Worm (Caenorhabditis elegans) whole organism, late embryonic: ENCODE data around the gene F56C9.10.

ENCODE experiments used
- K09A11.1 ChIP-seq: sonication (generic microtip); optimal IDR thresholded peaks from 2 replicates; lab custom pipeline; 2017; ENCODE audit warnings: antibody characterized with exemption, mild to moderate bottlenecking, missing genetic modification characterization, missing compliant biosample characterization; ENCODE audit not compliant: insufficient read depth
- Y22D7AL.16 ChIP-seq: sonication (generic microtip); optimal IDR thresholded peaks from 2 replicates; lab custom pipeline; 2016; ENCODE audit warnings: missing genetic modification characterization, missing compliant biosample characterization
- ahr-1 ChIP-seq: sonication (generic microtip); optimal IDR thresholded peaks from 2 replicates; lab custom pipeline; 2016; ENCODE audit warnings: missing genetic modification characterization, missing compliant biosample characterization
- dmd-4 ChIP-seq: sonication (generic microtip); optimal IDR thresholded peaks from 2 replicates; lab custom pipeline; 2016; ENCODE audit warnings: borderline replicate concordance, missing genetic modification characterization, missing compliant biosample characterization
- fkh-10 ChIP-seq: fragments of 150-350 bp; optimal IDR thresholded peaks from 2 replicates; lab custom pipeline; 2014; ENCODE audit warnings: missing biosample characterization, missing genetic modification reagents, missing genetic modification characterization
- lim-6 ChIP-seq: sonication (generic microtip); optimal IDR thresholded peaks from 2 replicates; lab custom pipeline; 2016; ENCODE audit warnings: missing genetic modification characterization, missing compliant biosample characterization
- nfya-1 ChIP-seq: sonication (generic microtip); optimal IDR thresholded peaks from 2 replicates; lab custom pipeline; 2017; ENCODE audit warnings: missing genetic modification characterization, mild to moderate bottlenecking, missing compliant biosample characterization, antibody characterized with exemption, moderate library complexity
- ttx-3 ChIP-seq: sonication (generic microtip); optimal IDR thresholded peaks from 2 replicates; lab custom pipeline; 2016; ENCODE audit warnings: missing genetic modification reagents, missing genetic modification characterization, missing compliant biosample characterization
- unc-42 ChIP-seq: sonication (generic microtip); optimal IDR thresholded peaks from 2 replicates; lab custom pipeline; 2016; ENCODE audit warnings: missing genotype, missing genetic modification characterization, missing compliant biosample characterization
- ztf-16 ChIP-seq: sonication (generic microtip); optimal IDR thresholded peaks from 2 replicates; lab custom pipeline; 2017; ENCODE audit warnings: missing genetic modification characterization, missing compliant biosample characterization

- no peak for TF ChIP-seq ttx-3 (tag; lab: Kevin White, UChicago)
- no peak for TF ChIP-seq ahr-1 (tag; lab: Kevin White, UChicago)
- no peak for TF ChIP-seq lim-6 (tag; lab: Kevin White, UChicago)
- TF ChIP-seq K09A11.1 = no peak
- no peak for TF ChIP-seq ztf-16 (tag; lab: Kevin White, UChicago)
- no peak for TF ChIP-seq Y22D7AL.16 (tag; lab: Kevin White, UChicago)
- no peak for TF ChIP-seq dmd-4 (tag; lab: Kevin White, UChicago)
- no peak for TF ChIP-seq nfya-1 (tag; lab: Kevin White, UChicago)
- TF ChIP-seq unc-42 (tag; lab: Kevin White, UChicago) = no peak
- no peak for TF ChIP-seq fkh-10 (GFP tag; lab: Kevin White, UChicago)
These were observed 15.7 kb downstream of the F56C9.10 start, which contains the start of gene F56C9.8 for ce11 chrIII:7319390-7319789.
